Worm (Caenorhabditis elegans) whole organism, early embryonic: ENCODE results near the gene F35B3.4.

ENCODE experiments used
- ets-7 ChIP-seq: sonication (generic microtip); optimal IDR thresholded peaks from 2 replicates; lab custom pipeline; 2016; ENCODE audit warnings: missing genotype, missing genetic modification characterization, missing compliant biosample characterization
- sea-1 ChIP-seq: fragments of 200-800 bp; sonication (Bioruptor generic); conservative IDR thresholded peaks from 2 replicates; pipeline ENCODE4 v1.3.6; 2022; ENCODE audit warnings: missing genetic modification characterization, missing compliant biosample characterization
- tra-4 ChIP-seq: sonication (generic microtip); optimal IDR thresholded peaks from 2 replicates; lab custom pipeline; 2017; ENCODE audit warnings: missing genetic modification characterization, missing compliant biosample characterization

DNA sequence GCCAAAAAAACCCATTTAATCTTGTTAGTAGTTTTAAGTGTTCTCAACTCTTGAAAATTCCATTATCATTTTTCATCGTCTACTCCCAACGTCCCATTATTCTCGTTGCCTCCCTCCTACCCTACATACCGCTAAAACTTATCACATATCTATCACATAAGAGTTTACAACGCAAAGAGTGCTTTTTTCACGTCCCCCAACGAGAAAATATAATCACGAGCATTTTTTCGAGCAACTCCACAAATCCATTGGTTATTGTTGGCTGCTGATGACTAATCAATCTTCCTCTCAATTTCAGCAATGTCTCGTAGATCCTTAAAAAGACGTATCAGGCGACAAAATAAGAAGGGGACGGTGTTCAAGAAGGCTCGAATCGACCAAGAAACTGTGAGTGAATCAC is 42.5 kb downstream of the F35B3.4 start, which contains the start of gene mbl-1:
- TF ChIP-seq sea-1 (GFP tag; lab: Robert Waterston, UW) (no peak), tra-4 (tag; lab: Kevin White, UChicago) (no peak), ets-7 (tag; lab: Kevin White, UChicago) (no peak)
